Worm (Caenorhabditis elegans) whole organism, L4 larva: ENCODE data around the gene djr-1.2.

ENCODE experiments used
- F37D6.2 ChIP-seq: sonication (generic microtip); optimal IDR thresholded peaks from 2 replicates; lab custom pipeline; 2016; ENCODE audit warnings: mild to moderate bottlenecking, missing genetic modification characterization, missing compliant biosample characterization
- aha-1 ChIP-seq: fragments of 150-350 bp; peaks from one replicate; lab custom pipeline; 2014; ENCODE audit warnings: missing biosample characterization, missing genetic modification characterization
- ceh-82 ChIP-seq: sonication (generic microtip); optimal IDR thresholded peaks from 2 replicates; lab custom pipeline; 2017; ENCODE audit warnings: missing biosample characterization, missing genetic modification characterization
- cey-2 ChIP-seq: sonication (generic microtip); optimal IDR thresholded peaks from 3 replicates; lab custom pipeline; 2017; ENCODE audit warnings: missing genetic modification characterization, mild to moderate bottlenecking, missing compliant biosample characterization, antibody characterized with exemption, borderline replicate concordance; ENCODE audit not compliant: insufficient read depth
- lin-29 ChIP-seq: fragments of 200-800 bp; sonication (Bioruptor generic); IDR thresholded peaks from 2 replicates; pipeline ENCODE4 v1.3.6; 2022; ENCODE audit warnings: missing genetic modification reagents, missing genetic modification characterization, missing compliant biosample characterization
- mdt-29 ChIP-seq: fragments of 200-800 bp; sonication (Bioruptor generic); IDR thresholded peaks from 2 replicates; pipeline ENCODE4 v1.3.6; 2022; ENCODE audit warnings: missing genetic modification reagents, missing genetic modification characterization, missing compliant biosample characterization
- nhr-28 ChIP-seq: fragments of 150-350 bp; optimal IDR thresholded peaks from 2 replicates; lab custom pipeline; 2014; ENCODE audit warnings: missing biosample characterization, missing genetic modification characterization
- nhr-77 ChIP-seq: fragments of 150-350 bp; optimal IDR thresholded peaks from 2 replicates; lab custom pipeline; 2014; ENCODE audit warnings: missing biosample characterization, missing genetic modification characterization
- tra-1 ChIP-seq: fragments of 200-800 bp; sonication (Bioruptor generic); IDR thresholded peaks from 2 replicates; pipeline ENCODE4 v1.3.6; 2022; ENCODE audit warnings: missing genetic modification reagents, missing genetic modification characterization, missing compliant biosample characterization

ce11 chrV:4047541-4047940, 7.4 kb downstream of the djr-1.2 start, which contains the start of gene srh-169:
- TF ChIP-seq F37D6.2 (tag; lab: Kevin White, UChicago) (no peak), nhr-77 (tag; lab: Kevin White, UChicago) (no peak), tra-1 (no peak), nhr-28 (no peak), mdt-29 (GFP tag; lab: Robert Waterston, UW) (no peak), cey-2 (no peak), ceh-82 (tag; lab: Kevin White, UChicago) (no peak), lin-29 (GFP tag; lab: Robert Waterston, UW) (no peak), aha-1 (no peak)
